Fruit fly (Drosophila melanogaster) whole organism, prepupa: ENCODE results near the gene mamo.

Experiments
- Blimp-1 ChIP-seq: fragments of 200-800 bp; sonication (Bioruptor generic); optimal IDR thresholded peaks from 3 replicates; lab custom pipeline; 2017; ENCODE audit warnings: missing biosample characterization, missing genetic modification characterization, mild to moderate bottlenecking, moderate library complexity, missing genetic modification reagents
- CG10631 ChIP-seq: fragments of 200-800 bp; sonication (Bioruptor generic); optimal IDR thresholded peaks from 2 replicates; lab custom pipeline; 2016; ENCODE audit warnings: missing biosample characterization, missing genetic modification characterization
- CG10669 ChIP-seq: fragments of 200-800 bp; sonication (Bioruptor generic); optimal IDR thresholded peaks from 3 replicates; lab custom pipeline; 2018; ENCODE audit warnings: missing biosample characterization, mild to moderate bottlenecking, missing genetic modification characterization, moderate library complexity
- CG11294 ChIP-seq: fragments of 200-800 bp; sonication (Bioruptor generic); IDR thresholded peaks from 2 replicates; pipeline ENCODE4 v1.3.6; 2022; ENCODE audit warnings: missing biosample characterization, missing genetic modification characterization
- CG15336 ChIP-seq: fragments of 200-800 bp; sonication (Bioruptor generic); IDR thresholded peaks from 2 replicates; pipeline ENCODE4 v1.3.6; 2022; ENCODE audit warnings: missing biosample characterization, missing genetic modification characterization
- CG1621 ChIP-seq: fragments of 200-800 bp; sonication (Bioruptor generic); optimal IDR thresholded peaks from 3 replicates; lab custom pipeline; 2018; ENCODE audit warnings: missing biosample characterization, mild to moderate bottlenecking, missing genetic modification characterization
- CG3032 ChIP-seq: fragments of 200-800 bp; optimal IDR thresholded peaks from 2 replicates; lab custom pipeline; 2019; ENCODE audit warnings: missing biosample characterization, mild to moderate bottlenecking, missing genetic modification characterization, moderate library complexity
- CG32006 ChIP-seq: fragments of 200-800 bp; sonication (Bioruptor generic); optimal IDR thresholded peaks from 3 replicates; lab custom pipeline; 2017; ENCODE audit warnings: missing biosample characterization, mild to moderate bottlenecking, missing genetic modification characterization
- CG34406 ChIP-seq: fragments of 200-800 bp; sonication (Bioruptor generic); optimal IDR thresholded peaks from 3 replicates; lab custom pipeline; 2016; ENCODE audit warnings: missing biosample characterization, missing genetic modification characterization
- CG4318 ChIP-seq: fragments of 200-800 bp; sonication (Bioruptor generic); optimal IDR thresholded peaks from 3 replicates; lab custom pipeline; 2017; ENCODE audit warnings: missing biosample characterization, mild to moderate bottlenecking, missing genetic modification characterization
- CG6163 ChIP-seq: fragments of 200-800 bp; sonication (Bioruptor generic); IDR thresholded peaks from 3 replicates; pipeline ENCODE4 v1.3.6; 2022; ENCODE audit warnings: missing biosample characterization, missing genetic modification characterization
- CG6276 ChIP-seq: fragments of 200-800 bp; sonication (Bioruptor generic); optimal IDR thresholded peaks from 2 replicates; lab custom pipeline; 2017; ENCODE audit warnings: missing biosample characterization, mild to moderate bottlenecking, missing genetic modification characterization
- CG6808 ChIP-seq: fragments of 200-800 bp; sonication (Bioruptor generic); optimal IDR thresholded peaks from 3 replicates; lab custom pipeline; 2017; ENCODE audit warnings: missing biosample characterization, missing genetic modification characterization, mild to moderate bottlenecking, moderate library complexity, missing genetic modification reagents
- CG6854 ChIP-seq: fragments of 200-800 bp; sonication (Bioruptor generic); optimal IDR thresholded peaks from 2 replicates; lab custom pipeline; 2017; ENCODE audit warnings: missing biosample characterization, mild to moderate bottlenecking, missing genetic modification characterization
- CG7368 ChIP-seq: fragments of 200-800 bp; sonication (Bioruptor generic); optimal IDR thresholded peaks from 3 replicates; lab custom pipeline; 2016; ENCODE audit warnings: missing biosample characterization, missing genetic modification characterization
- CG8119 ChIP-seq: fragments of 200-800 bp; sonication (Bioruptor generic); IDR thresholded peaks from 3 replicates; pipeline ENCODE4 v1.3.6; 2022; ENCODE audit warnings: missing biosample characterization, missing genetic modification characterization
- CG8632 ChIP-seq: fragments of 200-800 bp; sonication (Bioruptor generic); optimal IDR thresholded peaks from 3 replicates; lab custom pipeline; 2016; ENCODE audit warnings: missing biosample characterization, missing genetic modification characterization
- CG9139 ChIP-seq: fragments of 200-800 bp; sonication (Bioruptor generic); optimal IDR thresholded peaks from 3 replicates; lab custom pipeline; 2017; ENCODE audit warnings: missing biosample characterization, mild to moderate bottlenecking, missing genetic modification characterization
- Eip78C ChIP-seq: fragments of 200-800 bp; sonication (Bioruptor generic); peaks from one replicate; lab custom pipeline; 2016; ENCODE audit warnings: missing biosample characterization, missing genetic modification characterization
- Eip93F ChIP-seq: fragments of 200-800 bp; sonication (Bioruptor generic); optimal IDR thresholded peaks from 2 replicates; lab custom pipeline; 2016; ENCODE audit warnings: missing biosample characterization, mild to moderate bottlenecking, missing genetic modification characterization
- Gug ChIP-seq: fragments of 200-800 bp; sonication (Bioruptor generic); IDR thresholded peaks from 2 replicates; pipeline ENCODE4 v1.3.6; 2022; ENCODE audit warnings: missing biosample characterization, missing genetic modification characterization
- Hr38 ChIP-seq: sonication (Bioruptor generic); optimal IDR thresholded peaks from 2 replicates; lab custom pipeline; 2016; ENCODE audit warnings: missing biosample characterization, missing genetic modification characterization
- Hr39 ChIP-seq: fragments of 200-800 bp; sonication (Bioruptor generic); optimal IDR thresholded peaks from 2 replicates; lab custom pipeline; 2016; ENCODE audit warnings: missing biosample characterization, missing genetic modification characterization
- Hr4 ChIP-seq: fragments of 200-800 bp; sonication (Bioruptor generic); optimal IDR thresholded peaks from 3 replicates; lab custom pipeline; 2016; ENCODE audit warnings: missing biosample characterization, missing genetic modification characterization
- Met ChIP-seq: fragments of 200-800 bp; sonication (Bioruptor generic); optimal IDR thresholded peaks from 3 replicates; lab custom pipeline; 2016; ENCODE audit warnings: missing biosample characterization, missing genetic modification characterization
- OdsH ChIP-seq: fragments of 200-800 bp; sonication (Bioruptor generic); optimal IDR thresholded peaks from 3 replicates; lab custom pipeline; 2016; ENCODE audit warnings: missing biosample characterization, missing genetic modification characterization
- Smox ChIP-seq: fragments of 200-800 bp; sonication (Bioruptor generic); optimal IDR thresholded peaks from 3 replicates; lab custom pipeline; 2016; ENCODE audit warnings: missing biosample characterization, missing genetic modification characterization
- Sox102F ChIP-seq: fragments of 200-800 bp; sonication (Bioruptor generic); optimal IDR thresholded peaks from 2 replicates; lab custom pipeline; 2016; ENCODE audit warnings: missing biosample characterization, mild to moderate bottlenecking, missing genetic modification characterization
- Sox14 ChIP-seq: fragments of 200-800 bp; sonication (Bioruptor generic); optimal IDR thresholded peaks from 3 replicates; lab custom pipeline; 2016; ENCODE audit warnings: missing biosample characterization, missing genetic modification characterization
- Sox15 ChIP-seq: fragments of 200-800 bp; sonication (Bioruptor generic); optimal IDR thresholded peaks from 3 replicates; lab custom pipeline; 2016; ENCODE audit warnings: missing biosample characterization, missing genetic modification characterization
- cyc ChIP-seq: fragments of 200-800 bp; sonication (Bioruptor generic); optimal IDR thresholded peaks from 3 replicates; lab custom pipeline; 2016; ENCODE audit warnings: missing biosample characterization, missing genetic modification characterization
- dac ChIP-seq: fragments of 200-800 bp; sonication (Bioruptor generic); optimal IDR thresholded peaks from 2 replicates; lab custom pipeline; 2017; ENCODE audit warnings: missing biosample characterization, mild to moderate bottlenecking, missing genetic modification characterization
- eg ChIP-seq: fragments of 200-800 bp; sonication (Bioruptor generic); IDR thresholded peaks from 3 replicates; pipeline ENCODE4 v1.3.6; 2022; ENCODE audit warnings: missing biosample characterization, missing genetic modification characterization
- esn ChIP-seq: fragments of 200-800 bp; sonication (Bioruptor generic); optimal IDR thresholded peaks from 2 replicates; lab custom pipeline; 2016; ENCODE audit warnings: missing biosample characterization, mild to moderate bottlenecking, missing genetic modification characterization, moderate library complexity
- fd59A ChIP-seq: fragments of 200-800 bp; sonication (Bioruptor generic); optimal IDR thresholded peaks from 2 replicates; lab custom pipeline; 2017; ENCODE audit warnings: missing biosample characterization, mild to moderate bottlenecking, missing genetic modification characterization, missing genetic modification reagents
- fd85E ChIP-seq: fragments of 200-800 bp; sonication (Bioruptor generic); optimal IDR thresholded peaks from 3 replicates; lab custom pipeline; 2016; ENCODE audit warnings: missing biosample characterization, missing genetic modification characterization
- fkh ChIP-seq: fragments of 200-800 bp; sonication (Bioruptor generic); optimal IDR thresholded peaks from 3 replicates; lab custom pipeline; 2017; ENCODE audit warnings: missing biosample characterization, mild to moderate bottlenecking, missing genetic modification characterization, moderate library complexity
- net ChIP-seq: fragments of 200-800 bp; sonication (Bioruptor generic); optimal IDR thresholded peaks from 3 replicates; lab custom pipeline; 2016; ENCODE audit warnings: missing biosample characterization, missing genetic modification characterization
- pdm3 ChIP-seq: fragments of 200-800 bp; sonication (Bioruptor generic); optimal IDR thresholded peaks from 3 replicates; lab custom pipeline; 2016; ENCODE audit warnings: missing biosample characterization, missing genetic modification characterization
- salr ChIP-seq, 2 experiments: fragments of 200-800 bp; sonication (Bioruptor generic); optimal IDR thresholded peaks; 3 replicates each; lab custom pipeline; 2016 to 2018; ENCODE audit warnings: missing biosample characterization in 2 of 2, missing genetic modification characterization in 2 of 2, mild to moderate bottlenecking in 1 of 2
- spab ChIP-seq: fragments of 200-800 bp; sonication (Bioruptor generic); optimal IDR thresholded peaks from 2 replicates; lab custom pipeline; 2017; ENCODE audit warnings: missing biosample characterization, mild to moderate bottlenecking, missing genetic modification characterization, missing genetic modification reagents
- ss ChIP-seq, 2 experiments: fragments of 200-800 bp; sonication (Bioruptor generic); optimal IDR thresholded peaks; 2 replicates in 1 of 2; 3 replicates in 1 of 2; lab custom pipeline; 2017 to 2018; ENCODE audit warnings: mild to moderate bottlenecking in 2 of 2, missing biosample characterization in 2 of 2, missing genetic modification characterization in 2 of 2, moderate library complexity in 1 of 2
- svp ChIP-seq: fragments of 200-800 bp; sonication (Bioruptor generic); peaks from one replicate; lab custom pipeline; 2016; ENCODE audit warnings: missing biosample characterization, missing genetic modification characterization
- topi ChIP-seq: fragments of 200-800 bp; sonication (Bioruptor generic); optimal IDR thresholded peaks from 3 replicates; lab custom pipeline; 2016; ENCODE audit warnings: missing biosample characterization, missing genetic modification characterization
- vri ChIP-seq: fragments of 200-800 bp; sonication (Bioruptor generic); optimal IDR thresholded peaks from 3 replicates; lab custom pipeline; 2016; ENCODE audit warnings: missing biosample characterization, mild to moderate bottlenecking, missing genetic modification characterization

Gene mamo

dm6 chrX:13818172-13818472 is 172.2 kb downstream of the mamo start:
- TF ChIP-seq CG6163 (GFP tag; lab: Robert Waterston, UW) (no peak), vri (GFP tag; lab: Kevin White, UChicago) (peak; percentile 67)

DNA sequence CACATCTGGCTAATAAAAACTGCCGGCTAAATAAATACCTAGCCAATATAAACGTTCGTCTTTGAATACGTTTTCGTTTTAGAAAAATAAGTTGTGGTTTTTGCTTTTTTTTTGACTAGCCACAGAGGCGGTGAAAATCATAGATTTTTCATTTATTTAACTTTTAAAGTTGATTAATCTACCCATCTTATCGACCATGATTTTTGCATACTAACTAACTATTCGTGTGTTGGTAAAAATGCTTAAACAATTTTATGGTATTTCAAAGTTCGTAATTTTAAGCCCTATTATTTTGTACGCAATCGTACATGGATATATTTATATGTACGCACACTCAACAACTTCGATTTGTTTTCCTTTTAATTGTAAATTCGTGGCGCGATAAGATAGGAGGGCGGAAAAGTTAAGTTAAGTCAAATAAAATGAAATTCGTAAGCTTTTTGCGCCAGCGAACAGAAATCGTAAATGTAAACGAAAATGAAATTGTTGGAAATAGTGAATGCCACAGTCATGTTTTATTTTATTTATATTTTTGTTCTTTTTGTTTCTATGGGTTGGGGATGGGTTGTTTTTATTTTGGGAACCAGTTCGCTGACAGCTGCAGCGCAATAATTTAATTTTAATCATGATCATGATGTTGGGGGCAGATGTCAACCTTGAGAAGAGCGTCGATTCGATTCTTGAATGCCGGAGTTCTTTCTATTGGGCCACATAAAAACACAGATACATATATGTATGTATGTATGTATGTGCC is 172.7 kb downstream of the mamo start:
- TF ChIP-seq esn (GFP tag; lab: Kevin White, UChicago), result peak; percentile 27
- TF ChIP-seq CG6163 (GFP tag; lab: Robert Waterston, UW), result peak; percentile 23; the same call in 1 of the 3 replicates
- peak; percentile 82 for TF ChIP-seq svp
- no peak for TF ChIP-seq salr (GFP tag; optimal IDR thresholded peaks at IDR 0.05; lab: Kevin White, UChicago)
- no peak for TF ChIP-seq Sox15 (GFP tag; lab: Kevin White, UChicago)
- TF ChIP-seq eg (GFP tag; lab: Robert Waterston, UW), result peak; percentile 73
- TF ChIP-seq CG6276 (GFP tag; lab: Kevin White, UChicago), result peak; percentile 55
- TF ChIP-seq Met (GFP tag; lab: Kevin White, UChicago), result peak; percentile 13
- no peak for TF ChIP-seq CG9139 (GFP tag; lab: Kevin White, UChicago)
- TF ChIP-seq Eip78C (GFP tag; lab: Kevin White, UChicago), result peak; percentile 73
- TF ChIP-seq dac (GFP tag; lab: Kevin White, UChicago), result no peak
- TF ChIP-seq OdsH (GFP tag; lab: Kevin White, UChicago), result peak; percentile 12
- peak; percentile 28 for TF ChIP-seq pdm3
- TF ChIP-seq CG15336 (GFP tag; lab: Robert Waterston, UW), result peak; percentile 75
- TF ChIP-seq CG6808 (GFP tag; lab: Kevin White, UChicago), result no peak
- TF ChIP-seq CG32006 (GFP tag; lab: Kevin White, UChicago), result peak; percentile 35
- TF ChIP-seq Sox102F (GFP tag; lab: Kevin White, UChicago), result peak; percentile 3
- TF ChIP-seq CG4318 (GFP tag; lab: Kevin White, UChicago), result no peak
- peak; percentile 9 for TF ChIP-seq Hr39 (GFP tag; lab: Kevin White, UChicago)
- no peak for TF ChIP-seq CG34406 (GFP tag; lab: Kevin White, UChicago)
- peak; percentile 45; the same call in 1 of the 3 replicates for TF ChIP-seq CG8119 (GFP tag; lab: Robert Waterston, UW)
- peak; percentile 0 for TF ChIP-seq net (GFP tag; lab: Kevin White, UChicago)
- peak; percentile 48 for TF ChIP-seq fkh (GFP tag; lab: Kevin White, UChicago)
- TF ChIP-seq Hr4 (GFP tag; lab: Kevin White, UChicago), result peak; percentile 6
- TF ChIP-seq spab (GFP tag; lab: Kevin White, UChicago), result no peak
- no peak for TF ChIP-seq CG1621 (tag; lab: Kevin White, UChicago)
- no peak for TF ChIP-seq cyc
- TF ChIP-seq Hr38 (GFP tag; lab: Kevin White, UChicago), result no peak

DNA sequence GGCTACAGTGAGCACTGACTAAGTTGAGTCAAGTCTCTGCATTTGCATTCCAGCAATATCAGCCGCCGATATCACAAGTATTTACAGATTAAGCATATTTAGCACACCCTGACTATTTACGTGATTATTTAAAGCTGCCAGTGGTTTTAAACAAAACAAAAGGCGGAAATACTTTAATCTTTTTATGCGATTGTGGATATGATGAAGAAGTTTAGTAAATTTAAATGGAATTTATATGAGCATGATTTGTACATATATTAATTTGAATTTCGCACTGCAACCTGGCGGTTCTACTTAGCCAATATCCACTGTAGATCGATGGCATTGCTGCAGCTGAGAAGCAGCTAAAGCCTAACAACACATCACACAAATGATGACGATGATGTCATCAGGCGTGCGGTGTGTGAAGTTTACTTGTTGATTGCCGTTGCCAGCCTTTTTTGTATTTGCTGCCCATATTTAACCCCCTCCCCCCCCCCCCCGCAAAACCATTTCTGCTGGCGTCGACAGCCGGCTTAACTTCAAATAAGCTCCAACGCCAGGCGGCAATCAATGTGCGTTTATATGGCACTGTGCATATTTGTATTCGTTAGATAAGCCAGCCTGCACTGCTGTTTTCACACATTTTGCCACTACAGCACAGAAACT is 174.7 kb downstream of the mamo start:
- TF ChIP-seq Smox (GFP tag; lab: Kevin White, UChicago) (peak; percentile 24), net (GFP tag; lab: Kevin White, UChicago) (peak; percentile 78), cyc (peak; percentile 64), Sox14 (peak; percentile 73), salr (GFP tag; optimal IDR thresholded peaks at IDR 0.05; lab: Kevin White, UChicago) (peak; percentile 31 to 80), vri (GFP tag; lab: Kevin White, UChicago) (peak; percentile 49), CG10631 (GFP tag; lab: Kevin White, UChicago) (peak; percentile 68), CG7368 (GFP tag; lab: Kevin White, UChicago) (peak; percentile 15), Met (GFP tag; lab: Kevin White, UChicago) (peak; percentile 67), ss (GFP tag; optimal IDR thresholded peaks at IDR 0.05; lab: Kevin White, UChicago) (peak; percentile 73 to 79), topi (GFP tag; lab: Kevin White, UChicago) (peak; percentile 55), fd85E (GFP tag; lab: Kevin White, UChicago) (no peak), CG6854 (GFP tag; lab: Kevin White, UChicago) (no peak), Blimp-1 (no peak), CG3032 (peak; percentile 76), Eip93F (GFP tag; lab: Kevin White, UChicago) (no peak), Gug (no peak; the same call in 1 of the 2 replicates), svp (peak; percentile 77), CG6808 (GFP tag; lab: Kevin White, UChicago) (peak; percentile 77), fd59A (GFP tag; lab: Kevin White, UChicago) (peak; percentile 75), CG8632 (GFP tag; lab: Kevin White, UChicago) (peak; percentile 46), CG6276 (GFP tag; lab: Kevin White, UChicago) (peak; percentile 85), CG10669 (peak; percentile 75), CG11294 (GFP tag; lab: Robert Waterston, UW) (peak; percentile 61)
